Worm (Caenorhabditis elegans) whole organism, L4 larva: ENCODE measurements around the gene fbxc-53.

Experiments used
- daf-19 ChIP-seq: fragments of 200-800 bp; sonication (Bioruptor generic); conservative IDR thresholded peaks from 2 replicates; pipeline ENCODE4 v1.3.6; 2022; ENCODE audit warnings: missing genetic modification characterization, missing compliant biosample characterization
- saeg-2 ChIP-seq: fragments of 200-800 bp; sonication (Bioruptor generic); IDR thresholded peaks from 2 replicates; pipeline ENCODE4 v1.3.6; 2022; ENCODE audit warnings: missing genetic modification reagents, missing genetic modification characterization, missing compliant biosample characterization

- TF ChIP-seq daf-19, result no peak
- no peak for TF ChIP-seq saeg-2 (GFP tag; lab: Robert Waterston, UW)
Measured at ce11 chrII:3750685-3751084, 39.6 kb downstream of the fbxc-53 start, which contains the start of gene fbxb-91.
